Fruit fly (Drosophila melanogaster) whole organism, embryonic: Measurements from ENCODE around the gene Mdh2.

Source experiments
- CG10274 ChIP-seq: fragments of 200-800 bp; sonication (Bioruptor generic); optimal IDR thresholded peaks from 3 replicates; lab custom pipeline; 2017; ENCODE audit warnings: missing biosample characterization, mild to moderate bottlenecking, missing genetic modification characterization
- CG10979 ChIP-seq: fragments of 200-800 bp; sonication (Bioruptor generic); optimal IDR thresholded peaks from 2 replicates; lab custom pipeline; 2018; ENCODE audit warnings: missing biosample characterization, mild to moderate bottlenecking, missing genetic modification characterization, moderate library complexity
- CG12942 ChIP-seq: fragments of 200-800 bp; sonication (Bioruptor generic); optimal IDR thresholded peaks from 3 replicates; lab custom pipeline; 2016; ENCODE audit warnings: missing biosample characterization, missing genetic modification characterization
- CG13123 ChIP-seq: fragments of 200-800 bp; sonication (Bioruptor generic); optimal IDR thresholded peaks from 2 replicates; lab custom pipeline; 2016; ENCODE audit warnings: missing biosample characterization, missing genetic modification characterization
- CG13424 ChIP-seq: fragments of 200-800 bp; sonication (Bioruptor generic); optimal IDR thresholded peaks from 2 replicates; lab custom pipeline; 2019; ENCODE audit warnings: missing biosample characterization, mild to moderate bottlenecking, missing genetic modification characterization, moderate library complexity
- CG15601 ChIP-seq: fragments of 200-800 bp; sonication (Bioruptor generic); optimal IDR thresholded peaks from 3 replicates; lab custom pipeline; 2019; ENCODE audit warnings: missing biosample characterization, mild to moderate bottlenecking, missing genetic modification characterization, moderate library complexity
- CG15696 ChIP-seq: fragments of 200-800 bp; sonication (Bioruptor generic); optimal IDR thresholded peaks from 2 replicates; lab custom pipeline; 2019; ENCODE audit warnings: missing biosample characterization, mild to moderate bottlenecking, missing genetic modification characterization, moderate library complexity
- CG16813 ChIP-seq: fragments of 200-800 bp; sonication (Bioruptor generic); IDR thresholded peaks from 3 replicates; pipeline ENCODE4 v1.3.6; 2022; ENCODE audit warnings: missing biosample characterization, missing genetic modification characterization; ENCODE audit not compliant: partially characterized antibody
- CG17359 ChIP-seq: fragments of 200-800 bp; sonication (Bioruptor generic); optimal IDR thresholded peaks from 3 replicates; lab custom pipeline; 2018; ENCODE audit warnings: missing biosample characterization, mild to moderate bottlenecking, missing genetic modification characterization, moderate library complexity
- CG17829 ChIP-seq: fragments of 200-800 bp; optimal IDR thresholded peaks from 2 replicates; lab custom pipeline; 2019; ENCODE audit warnings: missing biosample characterization, mild to moderate bottlenecking, missing genetic modification characterization, moderate library complexity
- CG2120 ChIP-seq: fragments of 200-800 bp; sonication (Bioruptor generic); optimal IDR thresholded peaks from 3 replicates; lab custom pipeline; 2016; ENCODE audit warnings: missing biosample characterization, missing genetic modification characterization
- CG2199 ChIP-seq: fragments of 200-800 bp; sonication (Bioruptor generic); IDR thresholded peaks from 3 replicates; pipeline ENCODE4 v1.3.6; 2022; ENCODE audit warnings: missing biosample characterization, missing genetic modification characterization
- CG31441 ChIP-seq: fragments of 200-800 bp; sonication (Bioruptor generic); IDR thresholded peaks from 2 replicates; pipeline ENCODE4 v1.3.6; 2022; ENCODE audit warnings: missing biosample characterization, missing genetic modification characterization
- CG33557 ChIP-seq: fragments of 200-800 bp; sonication (Bioruptor generic); optimal IDR thresholded peaks from 2 replicates; lab custom pipeline; 2019; ENCODE audit warnings: missing biosample characterization, mild to moderate bottlenecking, missing genetic modification characterization, moderate library complexity
- CG42726 ChIP-seq: fragments of 200-800 bp; sonication (Bioruptor generic); IDR thresholded peaks from 2 replicates; pipeline ENCODE4 v1.3.6; 2022; ENCODE audit warnings: missing biosample characterization, missing genetic modification characterization; ENCODE audit not compliant: partially characterized antibody
- CG4424 ChIP-seq: fragments of 200-800 bp; sonication (Bioruptor generic); optimal IDR thresholded peaks from 3 replicates; lab custom pipeline; 2016; ENCODE audit warnings: missing biosample characterization, missing genetic modification characterization
- CoRest ChIP-seq: fragments of 200-800 bp; sonication (Bioruptor generic); optimal IDR thresholded peaks from 3 replicates; lab custom pipeline; 2018; ENCODE audit warnings: missing biosample characterization, mild to moderate bottlenecking, missing genetic modification characterization, moderate library complexity
- Doc2 ChIP-seq: fragments of 200-800 bp; sonication (Bioruptor generic); IDR thresholded peaks from 2 replicates; pipeline ENCODE4 v1.3.6; 2022; ENCODE audit warnings: missing biosample characterization, missing genetic modification characterization
- Eip74EF ChIP-seq, 2 experiments: fragments of 200-800 bp in 1 of 2; fragments of >200 bp in 1 of 2; sonication (Bioruptor generic) in 1 of 2; optimal IDR thresholded peaks; 2 replicates each; lab custom pipeline; 2017 to 2019; ENCODE audit warnings: missing biosample characterization in 2 of 2, missing genetic modification characterization in 2 of 2, mild to moderate bottlenecking in 1 of 2, moderate library complexity in 1 of 2
- Fer3 ChIP-seq: fragments of 200-800 bp; sonication (Bioruptor generic); optimal IDR thresholded peaks from 2 replicates; lab custom pipeline; 2018; ENCODE audit warnings: missing biosample characterization, mild to moderate bottlenecking, missing genetic modification characterization, moderate library complexity
- HLH3B ChIP-seq: fragments of 200-800 bp; sonication (Bioruptor generic); IDR thresholded peaks from 2 replicates; pipeline ENCODE4 v1.3.6; 2022; ENCODE audit warnings: missing biosample characterization, missing genetic modification characterization
- HLH4C ChIP-seq: fragments of 200-800 bp; sonication (Bioruptor generic); IDR thresholded peaks from 3 replicates; pipeline ENCODE4 v1.3.6; 2022; ENCODE audit warnings: missing biosample characterization, missing genetic modification characterization; ENCODE audit not compliant: partially characterized antibody
- HLHmδ ChIP-seq: fragments of 200-800 bp; sonication (Bioruptor generic); optimal IDR thresholded peaks from 2 replicates; lab custom pipeline; 2018; ENCODE audit warnings: missing biosample characterization, mild to moderate bottlenecking, missing genetic modification characterization, moderate library complexity
- NFAT ChIP-seq: fragments of 200-800 bp; sonication (Bioruptor generic); IDR thresholded peaks from 2 replicates; pipeline ENCODE4 v1.3.6; 2022; ENCODE audit warnings: missing biosample characterization, missing genetic modification characterization
- NK7.1 ChIP-seq: fragments of 200-800 bp; sonication (Bioruptor generic); optimal IDR thresholded peaks from 3 replicates; lab custom pipeline; 2016; ENCODE audit warnings: missing biosample characterization, missing genetic modification characterization
- Nf-YB ChIP-seq: fragments of 200-800 bp; sonication (Bioruptor generic); optimal IDR thresholded peaks from 3 replicates; lab custom pipeline; 2019; ENCODE audit warnings: missing biosample characterization, mild to moderate bottlenecking, missing genetic modification characterization, moderate library complexity
- Scr ChIP-seq: fragments of 200-800 bp; sonication (Bioruptor generic); IDR thresholded peaks from 2 replicates; pipeline ENCODE4 v1.3.6; 2022; ENCODE audit warnings: missing biosample characterization, missing genetic modification characterization; ENCODE audit not compliant: partially characterized antibody
- Sry-β ChIP-seq: fragments of 200-800 bp; sonication (Bioruptor generic); optimal IDR thresholded peaks from 2 replicates; lab custom pipeline; 2018; ENCODE audit warnings: missing biosample characterization, mild to moderate bottlenecking, missing genetic modification characterization, moderate library complexity
- Taf1 ChIP-seq: fragments of 200-800 bp; sonication (Bioruptor generic); IDR thresholded peaks from 2 replicates; pipeline ENCODE4 v1.3.6; 2022; ENCODE audit warnings: missing biosample characterization, missing genetic modification characterization
- bbx ChIP-seq: fragments of 200-800 bp; sonication (Bioruptor generic); IDR thresholded peaks from 2 replicates; pipeline ENCODE4 v1.3.6; 2022; ENCODE audit warnings: missing biosample characterization, missing genetic modification characterization; ENCODE audit not compliant: partially characterized antibody
- br ChIP-seq: fragments of >200 bp; optimal IDR thresholded peaks from 2 replicates; lab custom pipeline; 2017
- dmrt11E ChIP-seq: fragments of 200-800 bp; sonication (Bioruptor generic); optimal IDR thresholded peaks from 3 replicates; lab custom pipeline; 2018; ENCODE audit warnings: missing biosample characterization, mild to moderate bottlenecking, missing genetic modification characterization, moderate library complexity
- dpn ChIP-seq, 2 experiments: fragments of 200-800 bp; sonication (Bioruptor generic); optimal IDR thresholded peaks; 3 replicates each; lab custom pipeline; 2016; ENCODE audit warnings: missing biosample characterization in 2 of 2, missing genetic modification characterization in 2 of 2
- gcm ChIP-seq: fragments of 200-800 bp; sonication (Bioruptor generic); optimal IDR thresholded peaks from 2 replicates; lab custom pipeline; 2019; ENCODE audit warnings: missing biosample characterization, mild to moderate bottlenecking, missing genetic modification characterization, moderate library complexity
- gem ChIP-seq: fragments of 200-800 bp; sonication (Bioruptor generic); optimal IDR thresholded peaks from 2 replicates; lab custom pipeline; 2019; ENCODE audit warnings: missing biosample characterization, mild to moderate bottlenecking, missing genetic modification characterization, moderate library complexity
- grn ChIP-seq: fragments of 200-800 bp; sonication (Bioruptor generic); optimal IDR thresholded peaks from 3 replicates; lab custom pipeline; 2017; ENCODE audit warnings: missing biosample characterization, missing genetic modification characterization
- kah ChIP-seq: fragments of 200-800 bp; sonication (Bioruptor generic); optimal IDR thresholded peaks from 2 replicates; lab custom pipeline; 2018; ENCODE audit warnings: missing biosample characterization, mild to moderate bottlenecking, missing genetic modification characterization
- ken ChIP-seq: fragments of 200-800 bp; sonication (Bioruptor generic); IDR thresholded peaks from 3 replicates; pipeline ENCODE4 v1.3.6; 2022; ENCODE audit warnings: missing biosample characterization, missing genetic modification characterization
- odd ChIP-seq: fragments of 200-800 bp; sonication (Bioruptor generic); optimal IDR thresholded peaks from 2 replicates; lab custom pipeline; 2017; ENCODE audit warnings: missing biosample characterization, mild to moderate bottlenecking, missing genetic modification characterization
- pan ChIP-seq, 4 experiments: fragments of >200 bp in 3 of 4; fragments of 200-800 bp in 1 of 4; sonication (Bioruptor generic) in 1 of 4; optimal IDR thresholded peaks in 3 of 4; IDR thresholded peaks in 1 of 4; 2 replicates each; pipeline versions ENCODE4 v1.3.6 to Lab custom; 2017 to 2022; ENCODE audit warnings: missing biosample characterization in 2 of 4, missing genetic modification characterization in 2 of 4, mixed read lengths in 1 of 4
- phol ChIP-seq: fragments of 200-800 bp; sonication (Bioruptor generic); optimal IDR thresholded peaks from 3 replicates; lab custom pipeline; 2018; ENCODE audit warnings: missing biosample characterization, mild to moderate bottlenecking, missing genetic modification characterization, moderate library complexity
- repo ChIP-seq: fragments of 200-800 bp; sonication (Bioruptor generic); optimal IDR thresholded peaks from 2 replicates; lab custom pipeline; 2016; ENCODE audit warnings: missing biosample characterization, missing genetic modification characterization
- ro ChIP-seq: fragments of 200-800 bp; sonication (Bioruptor generic); IDR thresholded peaks from 2 replicates; pipeline ENCODE4 v1.3.6; 2022; ENCODE audit warnings: missing biosample characterization, missing genetic modification characterization
- schlank ChIP-seq: fragments of 200-800 bp; sonication (Bioruptor generic); optimal IDR thresholded peaks from 2 replicates; lab custom pipeline; 2018; ENCODE audit warnings: missing biosample characterization, mild to moderate bottlenecking, missing genetic modification characterization
- sd ChIP-seq: fragments of 200-800 bp; sonication (Bioruptor generic); optimal IDR thresholded peaks from 3 replicates; lab custom pipeline; 2018; ENCODE audit warnings: missing biosample characterization, mild to moderate bottlenecking, missing genetic modification characterization, moderate library complexity
- tio ChIP-seq: fragments of 200-800 bp; sonication (Bioruptor generic); optimal IDR thresholded peaks from 2 replicates; lab custom pipeline; 2017; ENCODE audit warnings: missing biosample characterization, missing genetic modification characterization, inconsistent platforms
- trh ChIP-seq: fragments of 200-800 bp; sonication (Bioruptor generic); optimal IDR thresholded peaks from 2 replicates; lab custom pipeline; 2016; ENCODE audit warnings: missing biosample characterization, missing genetic modification characterization
- wdn ChIP-seq: fragments of 200-800 bp; sonication (Bioruptor generic); IDR thresholded peaks from 2 replicates; pipeline ENCODE4 v1.3.6; 2022; ENCODE audit warnings: missing biosample characterization, missing genetic modification characterization
- z ChIP-seq: fragments of 200-800 bp; sonication (Bioruptor generic); IDR thresholded peaks from 3 replicates; pipeline ENCODE4 v1.3.6; 2022; ENCODE audit warnings: missing biosample characterization, missing genetic modification characterization
- zen ChIP-seq: fragments of 200-800 bp; sonication (Bioruptor generic); optimal IDR thresholded peaks from 3 replicates; lab custom pipeline; 2018; ENCODE audit warnings: missing biosample characterization, mild to moderate bottlenecking, missing genetic modification characterization, moderate library complexity

Gene Mdh2

DNA sequence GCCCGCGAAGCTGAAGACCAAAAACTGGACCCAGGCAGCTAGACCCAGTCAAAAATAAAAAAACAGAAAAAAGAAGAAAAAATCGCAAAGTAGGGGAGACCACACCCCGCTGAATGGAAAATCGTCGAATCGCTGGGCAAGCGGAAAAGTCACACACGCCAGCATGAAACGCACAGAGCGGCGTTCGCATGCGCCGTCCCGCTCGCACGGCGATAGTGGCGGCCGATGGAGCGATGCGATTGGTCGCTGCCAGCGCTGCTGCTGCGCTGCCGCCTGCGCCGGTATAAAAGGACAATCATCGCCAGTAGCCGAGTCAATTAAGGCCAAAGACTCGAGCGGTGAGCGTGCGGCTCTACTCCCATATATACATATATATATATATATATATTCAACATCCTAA is 9.7 kb downstream of the Mdh2 start, which contains the start of gene repo (continued):
- no peak for TF ChIP-seq Eip74EF (GFP tag; optimal IDR thresholded peaks at IDR 0.05; lab: Kevin White, UChicago)
- TF ChIP-seq Doc2 (GFP tag; lab: Robert Waterston, UW) = no peak
- no peak for TF ChIP-seq CG31441 (GFP tag; lab: Robert Waterston, UW)
- peak; percentile 27; the same call in 1 of the 2 replicates for TF ChIP-seq bbx (GFP tag; lab: Robert Waterston, UW)
- TF ChIP-seq CG2199 = 0 out of 3 replicates have a peak, but pooled peaks have one; percentile 53
- no peak for TF ChIP-seq dpn (GFP tag; optimal IDR thresholded peaks at IDR 0.05; lab: Kevin White, UChicago)
- no peak for TF ChIP-seq kah (GFP tag; lab: Kevin White, UChicago)
- TF ChIP-seq HLH3B (GFP tag; lab: Robert Waterston, UW) = no peak
- TF ChIP-seq CG42726 (GFP tag; lab: Robert Waterston, UW) = no peak
- no peak for TF ChIP-seq ro (GFP tag; lab: Robert Waterston, UW)
- TF ChIP-seq HLHmδ (GFP tag; lab: Kevin White, UChicago) = no peak
- TF ChIP-seq Sry-β (GFP tag; lab: Kevin White, UChicago) = no peak
- TF ChIP-seq NK7.1 (GFP tag; lab: Kevin White, UChicago) = no peak
- TF ChIP-seq grn (GFP tag; lab: Kevin White, UChicago) = no peak
- no peak for TF ChIP-seq gem (tag; lab: Kevin White, UChicago)
- no peak for TF ChIP-seq CG17829 (tag; lab: Kevin White, UChicago)
- peak; percentile 93 for TF ChIP-seq gcm
- TF ChIP-seq Taf1 (GFP tag; lab: Robert Waterston, UW) = no peak
- TF ChIP-seq zen (tag; lab: Kevin White, UChicago) = peak; percentile 37
- TF ChIP-seq phol (tag; lab: Kevin White, UChicago) = no peak
- no peak for TF ChIP-seq CG12942 (GFP tag; lab: Kevin White, UChicago)
- no peak for TF ChIP-seq schlank (tag; lab: Kevin White, UChicago)
- TF ChIP-seq Nf-YB (GFP tag; lab: Kevin White, UChicago) = peak; percentile 99
- TF ChIP-seq CG16813 (GFP tag; lab: Robert Waterston, UW) = no peak
- TF ChIP-seq CG13424 (tag; lab: Kevin White, UChicago) = no peak
- TF ChIP-seq HLH4C (GFP tag; lab: Robert Waterston, UW) = no peak
- no peak for TF ChIP-seq CG17359
- no peak for TF ChIP-seq br
- TF ChIP-seq CG13123 (GFP tag; lab: Kevin White, UChicago) = no peak
- no peak for TF ChIP-seq NFAT (GFP tag; lab: Robert Waterston, UW)
- no peak for TF ChIP-seq CG10274 (GFP tag; lab: Kevin White, UChicago)
- TF ChIP-seq Scr (GFP tag; lab: Robert Waterston, UW) = 0 out of 2 replicates have a peak, but pooled peaks have one; percentile 23
- no peak for TF ChIP-seq CoRest
- peak; percentile 19 for TF ChIP-seq repo (GFP tag; lab: Kevin White, UChicago)
- TF ChIP-seq CG15601 (tag; lab: Kevin White, UChicago) = peak; percentile 3
- no peak for TF ChIP-seq trh (GFP tag; lab: Kevin White, UChicago)
- no peak for TF ChIP-seq CG33557 (GFP tag; lab: Kevin White, UChicago)
- TF ChIP-seq CG10979 (tag; lab: Kevin White, UChicago) = no peak
- TF ChIP-seq pan (optimal IDR thresholded peaks at IDR 0.05; lab: Kevin White, UChicago) = no peak
- no peak for TF ChIP-seq pan (GFP tag; optimal IDR thresholded peaks at IDR 0.05 in 1 of 2, IDR thresholded peaks at IDR 0.05 in 1 of 2)
- no peak for TF ChIP-seq CG15696 (tag; lab: Kevin White, UChicago)
- no peak for TF ChIP-seq wdn (GFP tag; lab: Robert Waterston, UW)
- no peak for TF ChIP-seq z (GFP tag; lab: Robert Waterston, UW)
- no peak for TF ChIP-seq ken (GFP tag; lab: Robert Waterston, UW)
- TF ChIP-seq CG4424 (GFP tag; lab: Kevin White, UChicago) = no peak
- no peak for TF ChIP-seq tio
- TF ChIP-seq dmrt11E (tag; lab: Kevin White, UChicago) = no peak
- TF ChIP-seq Fer3 (tag; lab: Kevin White, UChicago) = no peak
- TF ChIP-seq CG2120 (GFP tag; lab: Kevin White, UChicago) = no peak
- no peak for TF ChIP-seq odd (GFP tag; lab: Kevin White, UChicago)
- no peak for TF ChIP-seq sd (tag; lab: Kevin White, UChicago)
